Fruit fly (Drosophila melanogaster): ENCODE results near the gene CG7330.

CG7330 gene

DNA sequence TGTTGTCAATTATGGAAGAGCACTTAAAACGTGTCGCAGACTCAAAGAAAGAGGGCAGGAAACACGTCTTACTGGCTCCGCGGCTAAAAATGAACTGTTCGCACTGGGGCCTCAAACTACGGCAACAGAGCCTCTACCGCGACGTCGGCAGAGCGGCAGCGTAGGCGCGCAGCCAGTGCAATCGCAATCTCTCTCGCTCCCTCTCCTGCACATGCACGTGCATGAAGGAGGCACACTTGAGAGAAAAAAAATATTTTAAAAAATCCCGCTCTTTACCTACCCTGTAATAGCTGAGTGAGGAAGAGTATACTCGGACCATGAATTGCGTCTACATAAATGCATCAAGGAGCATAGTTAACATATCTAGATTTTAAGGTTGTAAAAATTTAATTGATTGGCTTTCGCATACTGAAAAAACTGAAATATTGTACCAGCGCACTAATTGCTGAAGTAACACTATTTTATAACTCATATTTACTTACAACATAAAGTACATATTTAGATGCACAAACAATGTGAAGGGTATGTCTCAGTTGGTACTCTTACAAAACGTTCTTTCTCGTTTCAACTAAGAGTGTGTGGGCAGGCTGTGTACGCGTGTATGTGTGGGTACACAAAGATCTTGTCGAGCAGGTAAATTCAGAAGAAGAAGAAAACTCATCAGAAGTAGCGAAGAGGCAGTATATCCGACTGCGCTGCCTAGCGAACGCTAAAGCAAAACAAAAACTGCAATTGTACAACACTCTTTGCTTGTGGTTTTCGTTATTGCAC lies 37.0 kb downstream of the CG7330 start, which contains the start of gene hid (continued):
- TF ChIP-seq Lim3 (GFP tag; IDR thresholded peaks at IDR 0.05) = 0 out of 2 replicates have a peak, but pooled peaks have one; percentile 25
- peak; percentile 51 for TF ChIP-seq CG3838 (GFP tag; optimal IDR thresholded peaks at IDR 0.05)
- peak; percentile 30 for TF ChIP-seq Hmx (GFP tag; optimal IDR thresholded peaks at IDR 0.05)
- peak; percentile 69 for TF ChIP-seq CG2120 (GFP tag; optimal IDR thresholded peaks at IDR 0.05)
- TF ChIP-seq kah (GFP tag; optimal IDR thresholded peaks at IDR 0.05) = peak; percentile 17
- peak; percentile 77 for TF ChIP-seq peb (GFP tag; IDR thresholded peaks at IDR 0.05)
- TF ChIP-seq sr (GFP tag; IDR thresholded peaks at IDR 0.05) = peak; percentile 43; the same call in 1 of the 3 replicates
- TF ChIP-seq knrl (GFP tag; IDR thresholded peaks at IDR 0.05; ENCODE audit: partially characterized antibody) = no peak
- TF ChIP-seq Spps (tag; optimal IDR thresholded peaks at IDR 0.05) = peak; percentile 54
- TF ChIP-seq CG9797 (GFP tag; optimal IDR thresholded peaks at IDR 0.05) = peak; percentile 5
- TF ChIP-seq salm (tag; optimal IDR thresholded peaks at IDR 0.05) = peak; percentile 45
- TF ChIP-seq Xrp1 (GFP tag; IDR thresholded peaks at IDR 0.05) = peak; percentile 91
- no peak; the same call in 2 of the 3 replicates for TF ChIP-seq Mrtf (GFP tag; IDR thresholded peaks at IDR 0.05)
- TF ChIP-seq Sox100B (GFP tag; optimal IDR thresholded peaks at IDR 0.05) = peak; percentile 87
- TF ChIP-seq CG4328 (GFP tag; optimal IDR thresholded peaks at IDR 0.05) = peak; percentile 71
- 0 out of 3 replicates have a peak, but pooled peaks have one; percentile 13 for TF ChIP-seq C15 (GFP tag; IDR thresholded peaks at IDR 0.05)
- TF ChIP-seq Hr51 (GFP tag; optimal IDR thresholded peaks at IDR 0.05) = peak; percentile 82 to 86
- peak; percentile 86 for TF ChIP-seq Neu2 (GFP tag; optimal IDR thresholded peaks at IDR 0.05; ENCODE audit: borderline replicate concordance)
- TF ChIP-seq sima (GFP tag; optimal IDR thresholded peaks at IDR 0.05) = peak; percentile 47
- TF ChIP-seq CG13424 (tag; optimal IDR thresholded peaks at IDR 0.05) = peak; percentile 87
- TF ChIP-seq lab (GFP tag; optimal IDR thresholded peaks at IDR 0.05) = peak; percentile 82
- peak; percentile 54; the same call in 1 of the 2 replicates for TF ChIP-seq Taf1 (GFP tag; IDR thresholded peaks at IDR 0.05)
- peak; percentile 85 for TF ChIP-seq CG4404 (GFP tag; IDR thresholded peaks at IDR 0.05)
- peak; percentile 56 for TF ChIP-seq CG34376 (GFP tag; optimal IDR thresholded peaks at IDR 0.05)
- TF ChIP-seq hkb (optimal IDR thresholded peaks at IDR 0.05) = no peak
- peak; percentile 83 for TF ChIP-seq hkb (GFP tag; IDR thresholded peaks at IDR 0.05)
- peak; percentile 31 for TF ChIP-seq oc (tag; optimal IDR thresholded peaks at IDR 0.05)
- TF ChIP-seq HLH3B (GFP tag; IDR thresholded peaks at IDR 0.05) = peak; percentile 73
- TF ChIP-seq psq (GFP tag; optimal IDR thresholded peaks at IDR 0.05) = peak; percentile 82
- TF ChIP-seq sc (optimal IDR thresholded peaks at IDR 0.05) = no peak
- TF ChIP-seq sc (GFP tag; optimal IDR thresholded peaks at IDR 0.05) = peak; percentile 81
- peak; percentile 51 for TF ChIP-seq mirr (GFP tag; optimal IDR thresholded peaks at IDR 0.05)
- peak; percentile 69 for TF ChIP-seq Fer1 (GFP tag; optimal IDR thresholded peaks at IDR 0.05)
- no peak for TF ChIP-seq Dfd (GFP tag; optimal IDR thresholded peaks at IDR 0.05)
- TF ChIP-seq CG12219 (GFP tag; optimal IDR thresholded peaks at IDR 0.05) = peak; percentile 72
- TF ChIP-seq dysf (GFP tag; IDR thresholded peaks at IDR 0.05) = peak; percentile 88
- peak; percentile 92 for TF ChIP-seq CG14710 (tag; optimal IDR thresholded peaks at IDR 0.05)
- no peak for TF ChIP-seq ash1 (GFP tag; optimal IDR thresholded peaks at IDR 0.05)
- peak; percentile 87 for TF ChIP-seq tgo (GFP tag; IDR thresholded peaks at IDR 0.05)
- peak; percentile 79 for TF ChIP-seq CG18619 (GFP tag; optimal IDR thresholded peaks at IDR 0.05)
- TF ChIP-seq exex (tag; optimal IDR thresholded peaks at IDR 0.05) = no peak
- peak; percentile 69 for TF ChIP-seq tap (tag; optimal IDR thresholded peaks at IDR 0.05)
- TF ChIP-seq Bteb2 (GFP tag; optimal IDR thresholded peaks at IDR 0.05) = peak; percentile 60
- TF ChIP-seq nerfin-1 (tag; optimal IDR thresholded peaks at IDR 0.05) = peak; percentile 83
- TF ChIP-seq CG9215 (GFP tag; IDR thresholded peaks at IDR 0.05) = peak; percentile 63
- peak; percentile 50 for TF ChIP-seq fd64A (GFP tag; optimal IDR thresholded peaks at IDR 0.05)
- peak; percentile 80 for TF ChIP-seq cato (GFP tag; optimal IDR thresholded peaks at IDR 0.05; ENCODE audit: borderline replicate concordance)
- TF ChIP-seq CG15269 (tag; optimal IDR thresholded peaks at IDR 0.05) = peak; percentile 80
- TF ChIP-seq Hr78 (GFP tag; optimal IDR thresholded peaks at IDR 0.05) = peak in 1 of 2 experiments; percentile 68

Measured in whole organism, embryonic.